Worm (Caenorhabditis elegans) whole organism, L1 larva: ENCODE measurements around the gene F28C6.9.

ENCODE experiments used
- C04F5.9 ChIP-seq: sonication (generic microtip); optimal IDR thresholded peaks from 2 replicates; lab custom pipeline; 2016; ENCODE audit warnings: missing genetic modification characterization, missing compliant biosample characterization
- C34B4.2 ChIP-seq: sonication (generic microtip); optimal IDR thresholded peaks from 2 replicates; lab custom pipeline; 2017; ENCODE audit warnings: mild to moderate bottlenecking, missing genetic modification characterization, missing compliant biosample characterization
- Y116A8C.19 ChIP-seq: sonication (generic microtip); optimal IDR thresholded peaks from 2 replicates; lab custom pipeline; 2016; ENCODE audit warnings: missing compliant biosample characterization, missing genetic modification characterization, borderline replicate concordance
- aha-1 ChIP-seq: fragments of 150-350 bp; optimal IDR thresholded peaks from 2 replicates; lab custom pipeline; 2014; ENCODE audit warnings: missing biosample characterization, missing genetic modification characterization
- ama-1 ChIP-seq: fragments of 150-350 bp; optimal IDR thresholded peaks from 2 replicates; lab custom pipeline; 2014
- ceh-63 ChIP-seq: fragments of 200-800 bp; sonication (Bioruptor generic); optimal IDR thresholded peaks from 2 replicates; lab custom pipeline; 2018; ENCODE audit warnings: mild to moderate bottlenecking, missing genetic modification characterization, missing compliant biosample characterization
- ceh-8 ChIP-seq: fragments of 200-800 bp; sonication (Bioruptor generic); optimal IDR thresholded peaks from 2 replicates; lab custom pipeline; 2018; ENCODE audit warnings: mild to moderate bottlenecking, missing genetic modification characterization, moderate library complexity, missing compliant biosample characterization
- ceh-88 ChIP-seq: fragments of 200-800 bp; sonication (Bioruptor generic); IDR thresholded peaks from 2 replicates; pipeline ENCODE4 v1.3.6; 2022; ENCODE audit warnings: missing genetic modification characterization, missing compliant biosample characterization
- ces-1 ChIP-seq: fragments of 150-350 bp; optimal IDR thresholded peaks from 2 replicates; lab custom pipeline; 2014; ENCODE audit warnings: missing biosample characterization, missing genetic modification reagents, missing genetic modification characterization
- dpl-1 ChIP-seq, 3 experiments: fragments of 150-350 bp in 2 of 3; sonication (generic microtip) in 1 of 3; optimal IDR thresholded peaks; 2 replicates each; lab custom pipeline; 2014 to 2017; ENCODE audit warnings: missing biosample characterization in 3 of 3, missing genetic modification characterization in 3 of 3, missing genetic modification reagents in 3 of 3
- dsc-1 ChIP-seq: sonication (generic microtip); optimal IDR thresholded peaks from 2 replicates; lab custom pipeline; 2016; ENCODE audit warnings: mild to moderate bottlenecking, missing genetic modification characterization, missing compliant biosample characterization
- efl-1 ChIP-seq, 4 experiments: fragments of 150-350 bp; optimal IDR thresholded peaks in 3 of 4; peaks in 1 of 4; 1 replicate in 1 of 4; 2 replicates in 3 of 4; lab custom pipeline; 2014; ENCODE audit warnings: missing biosample characterization in 2 of 4, missing genetic modification characterization in 2 of 4, missing genetic modification reagents in 2 of 4
- efl-3 ChIP-seq: fragments of 200-800 bp; sonication (Bioruptor generic); optimal IDR thresholded peaks from 2 replicates; lab custom pipeline; 2018; ENCODE audit warnings: mild to moderate bottlenecking, missing genetic modification characterization, missing compliant biosample characterization
- egl-27 ChIP-seq, 2 experiments: fragments of 150-350 bp in 1 of 2; sonication (generic microtip); optimal IDR thresholded peaks; 3 replicates each; lab custom pipeline; 2017 to 2018; ENCODE audit warnings: missing biosample characterization in 2 of 2, missing genetic modification characterization in 2 of 2, missing genetic modification reagents in 2 of 2
- elt-3 ChIP-seq, 6 experiments: fragments of 150-350 bp in 1 of 6; sonication (generic microtip); optimal IDR thresholded peaks; 2 replicates each; lab custom pipeline; 2017 to 2018; ENCODE audit warnings: missing biosample characterization in 6 of 6, missing genetic modification characterization in 6 of 6, inconsistent platforms in 1 of 6
- fkh-10 ChIP-seq: sonication (generic microtip); optimal IDR thresholded peaks from 2 replicates; lab custom pipeline; 2017; ENCODE audit warnings: missing biosample characterization, missing genetic modification reagents, missing genetic modification characterization
- fkh-4 ChIP-seq: sonication (generic microtip); optimal IDR thresholded peaks from 2 replicates; lab custom pipeline; 2016; ENCODE audit warnings: missing compliant biosample characterization, missing genetic modification characterization, borderline replicate concordance
- grh-1 ChIP-seq: fragments of 200-800 bp; sonication (Bioruptor generic); IDR thresholded peaks from 2 replicates; pipeline ENCODE4 v1.3.6; 2022; ENCODE audit warnings: missing genetic modification reagents, missing genetic modification characterization, missing compliant biosample characterization
- hlh-17 ChIP-seq: fragments of 200-800 bp; sonication (Bioruptor generic); optimal IDR thresholded peaks from 2 replicates; lab custom pipeline; 2018; ENCODE audit warnings: missing genetic modification characterization, mild to moderate bottlenecking, missing compliant biosample characterization, moderate library complexity, borderline replicate concordance
- hpl-2 ChIP-seq: fragments of 150-350 bp; optimal IDR thresholded peaks from 2 replicates; lab custom pipeline; 2014; ENCODE audit warnings: missing biosample characterization, missing genetic modification reagents, missing genetic modification characterization
- irx-1 ChIP-seq: sonication (generic microtip); optimal IDR thresholded peaks from 2 replicates; lab custom pipeline; 2016; ENCODE audit warnings: missing genetic modification characterization, missing compliant biosample characterization
- jun-1 ChIP-seq: fragments of 150-350 bp; optimal IDR thresholded peaks from 2 replicates; lab custom pipeline; 2014; ENCODE audit warnings: missing biosample characterization, missing genetic modification reagents, missing genetic modification characterization
- lin-13 ChIP-seq: fragments of 150-350 bp; optimal IDR thresholded peaks from 2 replicates; lab custom pipeline; 2014; ENCODE audit warnings: missing biosample characterization, missing genetic modification reagents, missing genetic modification characterization
- lin-14 ChIP-seq: fragments of 200-800 bp; sonication (Bioruptor generic); optimal IDR thresholded peaks from 2 replicates; lab custom pipeline; 2018; ENCODE audit warnings: mild to moderate bottlenecking, missing genetic modification characterization, moderate library complexity, missing compliant biosample characterization
- lin-15B ChIP-seq: fragments of 150-350 bp; sonication (generic microtip); optimal IDR thresholded peaks from 3 replicates; lab custom pipeline; 2014; ENCODE audit warnings: missing biosample characterization, missing genetic modification characterization
- lin-35 ChIP-seq, 2 experiments: fragments of 150-350 bp; optimal IDR thresholded peaks; 2 replicates each; lab custom pipeline; 2014; ENCODE audit warnings: missing biosample characterization in 2 of 2, missing genetic modification characterization in 2 of 2, missing genetic modification reagents in 2 of 2
- lin-39 ChIP-seq: fragments of 150-350 bp; optimal IDR thresholded peaks from 2 replicates; lab custom pipeline; 2014; ENCODE audit warnings: missing biosample characterization, missing genetic modification reagents, missing genetic modification characterization
- lir-3 ChIP-seq: sonication (generic microtip); optimal IDR thresholded peaks from 2 replicates; lab custom pipeline; 2016; ENCODE audit warnings: mild to moderate bottlenecking, missing genetic modification characterization, moderate library complexity, missing compliant biosample characterization; ENCODE audit not compliant: poor library complexity
- lsy-2 ChIP-seq, 2 experiments: fragments of 150-350 bp; optimal IDR thresholded peaks; 2 replicates each; lab custom pipeline; 2014; ENCODE audit warnings: missing biosample characterization in 2 of 2, missing genetic modification characterization in 2 of 2
- mdl-1 ChIP-seq, 2 experiments: fragments of 150-350 bp; optimal IDR thresholded peaks; 2 replicates each; lab custom pipeline; 2014 to 2017; ENCODE audit warnings: missing biosample characterization in 2 of 2, missing genetic modification characterization in 2 of 2, inconsistent platforms in 1 of 2
- mep-1 ChIP-seq: fragments of 150-350 bp; optimal IDR thresholded peaks from 2 replicates; lab custom pipeline; 2014; ENCODE audit warnings: missing biosample characterization, missing genetic modification characterization
- nhr-11 ChIP-seq: fragments of 150-350 bp; optimal IDR thresholded peaks from 2 replicates; lab custom pipeline; 2014; ENCODE audit warnings: missing biosample characterization, missing genetic modification characterization
- nhr-12 ChIP-seq: sonication (generic microtip); optimal IDR thresholded peaks from 2 replicates; lab custom pipeline; 2017; ENCODE audit warnings: missing biosample characterization, missing genetic modification characterization
- nhr-28 ChIP-seq: fragments of 150-350 bp; optimal IDR thresholded peaks from 2 replicates; lab custom pipeline; 2014; ENCODE audit warnings: missing biosample characterization, missing genetic modification characterization
- nhr-47 ChIP-seq: sonication (generic microtip); optimal IDR thresholded peaks from 2 replicates; lab custom pipeline; 2016; ENCODE audit warnings: mild to moderate bottlenecking, missing genetic modification characterization, moderate library complexity, missing compliant biosample characterization
- nhr-71 ChIP-seq: sonication (generic microtip); optimal IDR thresholded peaks from 2 replicates; lab custom pipeline; 2016; ENCODE audit warnings: mild to moderate bottlenecking, missing genetic modification characterization, moderate library complexity, missing compliant biosample characterization
- nhr-84 ChIP-seq: sonication (generic microtip); optimal IDR thresholded peaks from 2 replicates; lab custom pipeline; 2017; ENCODE audit warnings: missing biosample characterization, missing genetic modification characterization
- pax-3 ChIP-seq: fragments of 200-800 bp; sonication (Bioruptor generic); optimal IDR thresholded peaks from 2 replicates; lab custom pipeline; 2018; ENCODE audit warnings: mild to moderate bottlenecking, missing genetic modification characterization, moderate library complexity, missing compliant biosample characterization
- pqm-1 ChIP-seq: sonication (generic microtip); optimal IDR thresholded peaks from 3 replicates; lab custom pipeline; 2017; ENCODE audit warnings: missing biosample characterization, missing genetic modification characterization
- rnt-1 ChIP-seq: sonication (generic microtip); optimal IDR thresholded peaks from 2 replicates; lab custom pipeline; 2016; ENCODE audit warnings: mild to moderate bottlenecking, missing genetic modification characterization, moderate library complexity, missing compliant biosample characterization
- skn-1 ChIP-seq: fragments of 150-350 bp; optimal IDR thresholded peaks from 2 replicates; lab custom pipeline; 2014; ENCODE audit warnings: missing biosample characterization, missing genetic modification characterization
- snpc-4 ChIP-seq: fragments of 150-350 bp; optimal IDR thresholded peaks from 2 replicates; lab custom pipeline; 2014; ENCODE audit warnings: missing biosample characterization, missing genetic modification characterization
- sox-4 ChIP-seq: sonication (generic microtip); optimal IDR thresholded peaks from 2 replicates; lab custom pipeline; 2016; ENCODE audit warnings: missing genetic modification characterization, missing compliant biosample characterization
- sptf-1 ChIP-seq: fragments of 150-350 bp; optimal IDR thresholded peaks from 2 replicates; lab custom pipeline; 2014; ENCODE audit warnings: missing biosample characterization, missing genetic modification characterization
- sup-37 ChIP-seq: fragments of 200-800 bp; sonication (Bioruptor generic); optimal IDR thresholded peaks from 2 replicates; lab custom pipeline; 2018; ENCODE audit warnings: mild to moderate bottlenecking, missing genetic modification characterization, missing compliant biosample characterization
- unc-62 ChIP-seq: fragments of 150-350 bp; optimal IDR thresholded peaks from 2 replicates; lab custom pipeline; 2014; ENCODE audit warnings: missing biosample characterization, missing genetic modification reagents, missing genetic modification characterization
- unc-86 ChIP-seq: sonication (generic microtip); optimal IDR thresholded peaks from 2 replicates; lab custom pipeline; 2016; ENCODE audit warnings: missing genetic modification characterization, missing compliant biosample characterization
- unc-98 ChIP-seq: fragments of 200-800 bp; sonication (Bioruptor generic); IDR thresholded peaks from 2 replicates; pipeline ENCODE4 v1.3.6; 2022; ENCODE audit warnings: missing genetic modification characterization, missing compliant biosample characterization
- vab-15 ChIP-seq: sonication (generic microtip); optimal IDR thresholded peaks from 2 replicates; lab custom pipeline; 2017; ENCODE audit warnings: missing genotype, mild to moderate bottlenecking, missing genetic modification characterization, missing compliant biosample characterization
- zag-1 ChIP-seq: fragments of 150-350 bp; optimal IDR thresholded peaks from 2 replicates; lab custom pipeline; 2014; ENCODE audit warnings: missing biosample characterization, missing genetic modification characterization
- ztf-4 ChIP-seq: fragments of 150-350 bp; optimal IDR thresholded peaks from 2 replicates; lab custom pipeline; 2014; ENCODE audit warnings: missing biosample characterization, missing genetic modification characterization

The F28C6.9 gene

ce11 chrII:8603567-8604359 is 6.2 kb downstream of the F28C6.9 start, which contains the start of gene suf-1:
Gene suf-1 (plus strand): TSS chrII:8603846.
- TF ChIP-seq Y116A8C.19 (tag; lab: Kevin White, UChicago) (no peak), nhr-28 (tag; lab: Kevin White, UChicago) (no peak), hpl-2 (GFP tag; lab: Kevin White, UChicago) (no peak), elt-3 (tag; optimal IDR thresholded peaks at IDR 0.05; lab: Kevin White, UChicago) (peak in 1 of 6 experiments; percentile 2), lsy-2 (tag; optimal IDR thresholded peaks at IDR 0.05; lab: Kevin White, UChicago) (peak; percentile 43 to 85), ama-1 (lab: Kevin White, UChicago) (peak; percentile 78), jun-1 (tag; lab: Kevin White, UChicago) (no peak), fkh-10 (GFP tag; lab: Kevin White, UChicago) (no peak), irx-1 (no peak), mep-1 (tag; lab: Kevin White, UChicago) (no peak), lin-35 (GFP tag; optimal IDR thresholded peaks at IDR 0.05; lab: Kevin White, UChicago) (peak; percentile 1 to 47), unc-62 (GFP tag; lab: Kevin White, UChicago) (no peak), efl-3 (GFP tag; lab: Kevin White, UChicago) (no peak), vab-15 (tag; lab: Kevin White, UChicago) (no peak), sox-4 (no peak), egl-27 (tag; optimal IDR thresholded peaks at IDR 0.05; lab: Kevin White, UChicago) (no peak), sptf-1 (tag; lab: Kevin White, UChicago) (no peak), hlh-17 (no peak), aha-1 (tag; lab: Kevin White, UChicago) (no peak), lin-13 (GFP tag; lab: Kevin White, UChicago) (no peak), lin-39 (tag; lab: Kevin White, UChicago) (no peak), pax-3 (tag; lab: Kevin White, UChicago) (no peak), unc-86 (tag; lab: Kevin White, UChicago) (no peak), lin-15B (tag; lab: Kevin White, UChicago) (no peak), grh-1 (GFP tag; lab: Robert Waterston, UW) (0 out of 2 replicates have a peak, but pooled peaks have one; percentile 25), ceh-88 (GFP tag; lab: Robert Waterston, UW) (no peak), dpl-1 (GFP tag; optimal IDR thresholded peaks at IDR 0.05; lab: Kevin White, UChicago) (peak in 2 of 3 experiments; percentile 22 to 44), sup-37 (GFP tag; lab: Kevin White, UChicago) (no peak), ceh-63 (GFP tag; lab: Kevin White, UChicago) (no peak), nhr-47 (tag; lab: Kevin White, UChicago) (peak; percentile 39), nhr-84 (tag; lab: Kevin White, UChicago) (no peak), lin-14 (GFP tag; lab: Kevin White, UChicago) (no peak), ztf-4 (no peak), C34B4.2 (tag; lab: Kevin White, UChicago) (no peak), efl-1 (optimal IDR thresholded peaks at IDR 0.05; lab: Kevin White, UChicago) (peak; percentile 50 to 51), efl-1 (GFP tag; optimal IDR thresholded peaks at IDR 0.05 in 1 of 2; lab: Kevin White, UChicago) (peak; percentile 42 to 92), ces-1 (GFP tag; lab: Kevin White, UChicago) (no peak), mdl-1 (tag; optimal IDR thresholded peaks at IDR 0.05; lab: Kevin White, UChicago) (no peak), pqm-1 (tag; lab: Kevin White, UChicago) (no peak), nhr-71 (tag; lab: Kevin White, UChicago) (peak; percentile 45), unc-98 (no peak), lir-3 (no peak), dsc-1 (tag; lab: Kevin White, UChicago) (peak; percentile 14), zag-1 (tag; lab: Kevin White, UChicago) (no peak), C04F5.9 (no peak), nhr-11 (no peak), fkh-4 (tag; lab: Kevin White, UChicago) (no peak), snpc-4 (tag; lab: Kevin White, UChicago) (no peak), ceh-8 (GFP tag; lab: Kevin White, UChicago) (no peak), nhr-12 (tag; lab: Kevin White, UChicago) (no peak), skn-1 (tag; lab: Kevin White, UChicago) (no peak), rnt-1 (tag; lab: Kevin White, UChicago) (peak; percentile 46)
